Worm (Caenorhabditis elegans) whole organism, young adult: ENCODE results near the gene F36H9.5.

Experiments
- F22D6.2 ChIP-seq: sonication (generic microtip); optimal IDR thresholded peaks from 2 replicates; lab custom pipeline; 2016; ENCODE audit warnings: mild to moderate bottlenecking, missing genetic modification characterization, missing compliant biosample characterization
- F49E8.2 ChIP-seq: sonication (generic microtip); optimal IDR thresholded peaks from 3 replicates; lab custom pipeline; 2017; ENCODE audit warnings: missing genetic modification characterization, mild to moderate bottlenecking, missing compliant biosample characterization, antibody characterized with exemption, moderate library complexity; ENCODE audit not compliant: insufficient read depth
- T07F8.4 ChIP-seq: sonication (generic microtip); optimal IDR thresholded peaks from 2 replicates; lab custom pipeline; 2016; ENCODE audit warnings: mild to moderate bottlenecking, missing genetic modification characterization, moderate library complexity, missing compliant biosample characterization
- ama-1 ChIP-seq, 3 experiments: fragments of 150-350 bp in 1 of 3; sonication (generic microtip) in 2 of 3; optimal IDR thresholded peaks; 2 replicates each; lab custom pipeline; 2014 to 2018; ENCODE audit warnings: missing biosample characterization in 2 of 3, missing genetic modification characterization in 2 of 3, missing genetic modification reagents in 2 of 3
- aptf-3 ChIP-seq: fragments of 200-800 bp; sonication (Bioruptor generic); IDR thresholded peaks from 2 replicates; pipeline ENCODE4 v1.3.6; 2022; ENCODE audit warnings: missing genetic modification characterization, missing compliant biosample characterization
- attf-6 ChIP-seq: fragments of 200-800 bp; sonication (Bioruptor generic); IDR thresholded peaks from 2 replicates; pipeline ENCODE4 v1.3.6; 2022; ENCODE audit warnings: missing genetic modification reagents, missing genetic modification characterization, missing compliant biosample characterization
- ets-4 ChIP-seq: fragments of 200-800 bp; sonication (Bioruptor generic); optimal IDR thresholded peaks from 2 replicates; lab custom pipeline; 2018; ENCODE audit warnings: mild to moderate bottlenecking, missing genetic modification characterization, missing compliant biosample characterization
- him-1 ChIP-seq: sonication (generic microtip); optimal IDR thresholded peaks from 2 replicates; lab custom pipeline; 2016; ENCODE audit warnings: missing genotype, missing genetic modification reagents, missing genetic modification characterization, missing compliant biosample characterization
- sdz-38 ChIP-seq: sonication (generic microtip); optimal IDR thresholded peaks from 2 replicates; lab custom pipeline; 2016; ENCODE audit warnings: missing genotype, missing genetic modification characterization, missing compliant biosample characterization
- snpc-4 ChIP-seq, 5 experiments: fragments of 150-350 bp in 1 of 5; sonication (generic microtip) in 4 of 5; optimal IDR thresholded peaks; 2 replicates each; lab custom pipeline; 2014 to 2018; ENCODE audit warnings: missing genetic modification characterization in 5 of 5, missing biosample characterization in 3 of 5, antibody characterized with exemption in 2 of 5, mild to moderate bottlenecking in 2 of 5, missing compliant biosample characterization in 2 of 5, missing genotype in 2 of 5, moderate library complexity in 2 of 5, missing genetic modification reagents in 1 of 5

- TF ChIP-seq him-1 (no peak), ets-4 (no peak), snpc-4 (GFP tag; optimal IDR thresholded peaks at IDR 0.05; lab: Kevin White, UChicago) (no peak), snpc-4 (tag; optimal IDR thresholded peaks at IDR 0.05; lab: Kevin White, UChicago) (no peak), aptf-3 (GFP tag; lab: Robert Waterston, UW) (no peak), F49E8.2 (tag; lab: Kevin White, UChicago) (no peak), ama-1 (optimal IDR thresholded peaks at IDR 0.05; lab: Kevin White, UChicago) (no peak), ama-1 (GFP tag; optimal IDR thresholded peaks at IDR 0.05; lab: Kevin White, UChicago) (no peak), F22D6.2 (tag; lab: Kevin White, UChicago) (no peak), T07F8.4 (tag; lab: Kevin White, UChicago) (no peak), sdz-38 (tag; lab: Kevin White, UChicago) (no peak), attf-6 (GFP tag; lab: Robert Waterston, UW) (no peak)
These were observed 30.4 kb downstream of the F36H9.5 start, which contains the start of gene srh-199 for ce11 chrV:1751449-1751848.
